Fruit fly (Drosophila melanogaster): ENCODE results near the gene ATPsynE.

The ATPsynE gene

DNA sequence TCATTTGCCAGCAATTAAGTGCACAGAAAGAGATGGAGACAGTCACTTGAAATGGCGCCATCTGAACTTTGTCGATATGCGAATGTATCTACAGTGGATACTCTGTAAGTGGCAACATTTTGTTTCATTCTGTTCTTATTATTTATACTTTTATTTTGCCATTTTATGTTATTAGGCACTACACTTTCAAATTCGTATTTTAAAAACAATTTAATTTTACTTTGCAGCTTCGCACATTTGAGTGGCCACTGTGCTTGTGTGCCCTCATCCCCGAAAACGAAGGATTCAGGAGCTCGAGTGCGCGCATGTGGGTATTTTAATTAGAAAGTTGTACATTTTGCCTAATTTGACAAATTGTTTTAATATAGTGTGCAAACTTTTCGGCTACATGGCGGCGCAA, 30.7 kb downstream of the ATPsynE start (continued):
- TF ChIP-seq CG8478 (optimal IDR thresholded peaks at IDR 0.05) (no peak), pho (GFP tag; optimal IDR thresholded peaks at IDR 0.05) (peak; percentile 4), Xrp1 (GFP tag; IDR thresholded peaks at IDR 0.05) (peak; percentile 62), CG17612 (GFP tag; IDR thresholded peaks at IDR 0.05) (0 out of 2 replicates have a peak, but pooled peaks have one; percentile 4), ac (GFP tag; optimal IDR thresholded peaks at IDR 0.05) (no peak), sd (tag; optimal IDR thresholded peaks at IDR 0.05) (no peak), Blimp-1 (GFP tag; optimal IDR thresholded peaks at IDR 0.05) (peak; percentile 45), CG1792 (GFP tag; optimal IDR thresholded peaks at IDR 0.05) (peak; percentile 17), p53 (GFP tag; optimal IDR thresholded peaks at IDR 0.05) (no peak), hkb (optimal IDR thresholded peaks at IDR 0.05) (no peak), hkb (GFP tag; IDR thresholded peaks at IDR 0.05) (peak; percentile 55; the same call in 1 of the 2 replicates), CG18619 (GFP tag; optimal IDR thresholded peaks at IDR 0.05) (no peak), CG10543 (GFP tag; optimal IDR thresholded peaks at IDR 0.05) (no peak), CG18764 (GFP tag; optimal IDR thresholded peaks at IDR 0.05) (no peak), CG2889 (GFP tag; IDR thresholded peaks at IDR 0.05) (0 out of 3 replicates have a peak, but pooled peaks have one; percentile 36), lilli (GFP tag; optimal IDR thresholded peaks at IDR 0.05) (peak; percentile 38), MBD-R2 (GFP tag; IDR thresholded peaks at IDR 0.05) (peak; percentile 13; the same call in 1 of the 2 replicates), Fer1 (GFP tag; optimal IDR thresholded peaks at IDR 0.05) (peak; percentile 66), Scr (GFP tag; IDR thresholded peaks at IDR 0.05; ENCODE audit: partially characterized antibody) (no peak), CG2875 (GFP tag; optimal IDR thresholded peaks at IDR 0.05) (no peak), Gsc (GFP tag; IDR thresholded peaks at IDR 0.05) (no peak), phol (tag; optimal IDR thresholded peaks at IDR 0.05) (peak; percentile 46), CG33213 (GFP tag; optimal IDR thresholded peaks at IDR 0.05) (no peak), CG2120 (GFP tag; optimal IDR thresholded peaks at IDR 0.05) (peak; percentile 47), Nf-YA (GFP tag; IDR thresholded peaks at IDR 0.05) (no peak), CG14710 (tag; optimal IDR thresholded peaks at IDR 0.05) (peak; percentile 15), E2f1 (GFP tag; IDR thresholded peaks at IDR 0.05) (peak; percentile 28; the same call in 1 of the 2 replicates), bbx (GFP tag; IDR thresholded peaks at IDR 0.05; ENCODE audit: partially characterized antibody) (no peak), CG14441 (GFP tag; IDR thresholded peaks at IDR 0.05) (peak; percentile 50; the same call in 1 of the 2 replicates), tll (GFP tag; optimal IDR thresholded peaks at IDR 0.05) (no peak), sens (GFP tag) (peak; percentile 77), CG2202 (tag; optimal IDR thresholded peaks at IDR 0.05) (no peak), CG15011 (GFP tag; optimal IDR thresholded peaks at IDR 0.05) (no peak), Doc2 (GFP tag; IDR thresholded peaks at IDR 0.05) (no peak), CG18476 (GFP tag; optimal IDR thresholded peaks at IDR 0.05) (peak; percentile 11), luna (GFP tag; optimal IDR thresholded peaks at IDR 0.05) (no peak), nom (GFP tag; optimal IDR thresholded peaks at IDR 0.05) (peak; percentile 48), mam (GFP tag; optimal IDR thresholded peaks at IDR 0.05) (peak; percentile 32), CG2678 (tag; optimal IDR thresholded peaks at IDR 0.05) (peak; percentile 56), Mrtf (GFP tag; IDR thresholded peaks at IDR 0.05) (peak; percentile 34; the same call in 1 of the 3 replicates), corto (GFP tag; optimal IDR thresholded peaks at IDR 0.05) (no peak), CG3163 (GFP tag; optimal IDR thresholded peaks at IDR 0.05) (no peak), zen (tag; optimal IDR thresholded peaks at IDR 0.05) (peak; percentile 57), ro (GFP tag; IDR thresholded peaks at IDR 0.05) (no peak), Oli (tag; optimal IDR thresholded peaks at IDR 0.05) (peak; percentile 8), CG12299 (tag; optimal IDR thresholded peaks at IDR 0.05) (no peak), CG11560 (tag; IDR thresholded peaks at IDR 0.05) (no peak), mld (GFP tag; IDR thresholded peaks at IDR 0.05; ENCODE audit: partially characterized antibody) (no peak), ken (GFP tag; IDR thresholded peaks at IDR 0.05) (peak; percentile 59; the same call in 1 of the 3 replicates), CG2116 (GFP tag; optimal IDR thresholded peaks at IDR 0.05) (no peak), Kr (GFP tag; optimal IDR thresholded peaks at IDR 0.05) (no peak), CG32772 (GFP tag; IDR thresholded peaks at IDR 0.05) (peak; percentile 58)
